Worm (Caenorhabditis elegans): ENCODE data around the gene nspe-4.

The nspe-4 gene

DNA sequence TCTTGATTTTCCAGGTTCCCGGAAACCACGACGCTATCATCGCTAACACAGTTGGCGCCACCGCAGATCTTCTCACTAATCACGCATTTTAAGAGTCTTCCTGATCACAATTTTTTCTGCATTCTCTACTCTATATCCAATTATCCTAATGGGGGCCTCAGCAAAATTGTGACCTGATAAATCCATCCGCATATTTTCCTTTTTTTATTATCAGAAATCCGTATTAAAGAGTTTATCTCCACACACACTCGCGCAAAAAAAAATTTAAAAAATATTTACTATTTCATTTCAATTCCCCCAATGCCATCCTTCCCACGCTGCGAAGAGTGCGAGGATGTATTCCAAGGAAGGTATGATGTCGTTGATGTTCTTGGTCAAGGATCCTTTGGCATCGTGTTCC is 5.4 kb upstream of the nspe-4 start, which contains the start of gene Y38E10A.8:
TSS of gene Y38E10A.8 (plus strand) at position 301 of the 400 bp plus-strand sequence.
- TF ChIP-seq ctbp-1 (GFP tag; IDR thresholded peaks at IDR 0.05) = no peak
- peak in 1 of 2 experiments; percentile 27 for TF ChIP-seq unc-62 (GFP tag; optimal IDR thresholded peaks at IDR 0.05 in 1 of 2)
- TF ChIP-seq unc-62 (tag; optimal IDR thresholded peaks at IDR 0.05) = no peak

DNA sequence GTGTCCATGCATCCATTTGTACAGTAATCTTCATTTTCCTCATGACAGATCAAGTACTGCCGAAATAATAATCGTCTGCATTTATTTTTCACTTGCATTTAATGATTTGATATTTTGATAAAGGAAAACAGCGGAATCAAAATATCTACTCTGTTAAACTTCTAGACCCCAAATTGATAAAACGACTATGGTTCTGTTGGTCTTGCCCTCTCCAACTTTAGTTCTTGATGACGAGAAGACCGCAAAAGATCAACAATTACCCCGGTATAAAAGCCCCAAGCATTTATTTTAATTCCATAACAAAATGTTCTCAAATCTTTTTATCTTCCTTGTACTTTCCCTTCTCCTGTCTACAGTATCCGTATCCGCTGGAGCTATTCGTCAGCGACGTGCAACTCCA is 3.7 kb upstream of the nspe-4 start, which contains the start of gene Y38E10A.9:
TSS of gene Y38E10A.9 (plus strand) at position 301 of the 400 bp plus-strand sequence.
- TF ChIP-seq hlh-11 (tag; optimal IDR thresholded peaks at IDR 0.05) (no peak), mdt-29 (GFP tag; IDR thresholded peaks at IDR 0.05) (no peak), vab-7 (GFP tag; IDR thresholded peaks at IDR 0.05) (no peak), pha-4 (GFP tag; IDR thresholded peaks at IDR 0.05) (no peak), pha-4 (tag; optimal IDR thresholded peaks at IDR 0.05) (no peak), ces-1 (GFP tag; optimal IDR thresholded peaks at IDR 0.05) (no peak), lim-7 (GFP tag; IDR thresholded peaks at IDR 0.05) (no peak), nhr-76 (tag; optimal IDR thresholded peaks at IDR 0.05) (no peak), unc-130 (GFP tag; optimal IDR thresholded peaks at IDR 0.05) (no peak), aha-1 (tag) (no peak), ama-1 (optimal IDR thresholded peaks at IDR 0.05) (no peak), ceh-32 (tag; optimal IDR thresholded peaks at IDR 0.05; ENCODE audit: poor library complexity) (no peak), nhr-77 (tag; optimal IDR thresholded peaks at IDR 0.05) (no peak), ceh-62 (tag; optimal IDR thresholded peaks at IDR 0.05) (no peak), set-16 (GFP tag; IDR thresholded peaks at IDR 0.05) (no peak), daf-12 (tag; optimal IDR thresholded peaks at IDR 0.05) (no peak), daf-19 (GFP tag; conservative IDR thresholded peaks at IDR 0.05) (no peak)

DNA sequence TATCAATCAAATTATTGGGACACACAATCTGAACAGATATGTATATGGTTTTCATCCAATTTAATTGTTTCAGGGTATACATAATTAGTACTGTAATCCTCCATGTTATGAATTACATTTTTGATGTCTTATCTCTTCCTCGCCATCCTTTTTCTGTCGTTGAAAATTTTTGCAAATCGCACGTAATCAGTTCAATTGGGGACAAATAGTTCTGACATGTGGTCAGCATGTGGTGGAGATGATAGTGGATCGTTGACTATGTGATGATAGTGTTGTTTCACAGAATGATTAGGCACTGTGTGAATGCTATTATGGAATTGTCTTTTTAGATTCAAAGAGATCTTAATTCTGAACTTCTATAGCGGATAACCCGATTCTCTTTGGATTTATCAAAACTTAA is 3.1 kb downstream of the nspe-4 start:
- TF ChIP-seq mdl-1 (tag; optimal IDR thresholded peaks at IDR 0.05) = peak in 1 of 2 experiments; percentile 5
- TF ChIP-seq mxl-3 (GFP tag; optimal IDR thresholded peaks at IDR 0.05) = peak; percentile 85
- TF ChIP-seq hlh-11 (tag; optimal IDR thresholded peaks at IDR 0.05) = peak; percentile 16
- TF ChIP-seq tra-1 (GFP tag; IDR thresholded peaks at IDR 0.05) = no peak
- no peak for TF ChIP-seq Y75B8A.6 (GFP tag; IDR thresholded peaks at IDR 0.05)
- TF ChIP-seq nhr-25 (tag; optimal IDR thresholded peaks at IDR 0.05; ENCODE audit: borderline replicate concordance, insufficient read depth) = no peak
- no peak for TF ChIP-seq lir-3 (tag; optimal IDR thresholded peaks at IDR 0.05)
- TF ChIP-seq dmd-6 (GFP tag; IDR thresholded peaks at IDR 0.05) = peak; percentile 93
- peak; percentile 60 for TF ChIP-seq nhr-28 (tag; optimal IDR thresholded peaks at IDR 0.05)
- no peak for TF ChIP-seq attf-4 (tag; optimal IDR thresholded peaks at IDR 0.05)
- TF ChIP-seq aha-1 (tag) = peak; percentile 99
- peak in 1 of 2 experiments; percentile 93 for TF ChIP-seq unc-62 (GFP tag; optimal IDR thresholded peaks at IDR 0.05 in 1 of 2)
- TF ChIP-seq unc-62 (tag; optimal IDR thresholded peaks at IDR 0.05) = no peak
- peak; percentile 97 for TF ChIP-seq nhr-48 (tag; optimal IDR thresholded peaks at IDR 0.05)
- no peak for TF ChIP-seq hmg-1.1 (GFP tag; IDR thresholded peaks at IDR 0.05)
- no peak for TF ChIP-seq dmd-9 (GFP tag; IDR thresholded peaks at IDR 0.05)
- TF ChIP-seq skn-1 (tag; optimal IDR thresholded peaks at IDR 0.05) = no peak
- no peak for TF ChIP-seq nhr-111 (GFP tag; optimal IDR thresholded peaks at IDR 0.05)
- TF ChIP-seq hlh-30 (tag; optimal IDR thresholded peaks at IDR 0.05; ENCODE audit: insufficient read depth) = peak; percentile 28
- peak; percentile 93 to 96 for TF ChIP-seq hif-1 (tag; optimal IDR thresholded peaks at IDR 0.05)
- TF ChIP-seq ctbp-1 (GFP tag; IDR thresholded peaks at IDR 0.05) = no peak
- TF ChIP-seq set-16 (GFP tag; IDR thresholded peaks at IDR 0.05) = no peak
- TF ChIP-seq fkh-10 (GFP tag; optimal IDR thresholded peaks at IDR 0.05) = no peak
- TF ChIP-seq lim-7 (GFP tag; IDR thresholded peaks at IDR 0.05) = no peak
- TF ChIP-seq zag-1 (tag; optimal IDR thresholded peaks at IDR 0.05) = no peak

All from whole organism, L4 larva.